Worm (Caenorhabditis elegans) whole organism, L1 larva: Measurements from ENCODE around the gene col-174.

Experiments used
- blmp-1 ChIP-seq: fragments of 150-350 bp; optimal IDR thresholded peaks from 2 replicates; lab custom pipeline; 2014; ENCODE audit warnings: missing biosample characterization, missing genetic modification characterization
- egl-27 ChIP-seq, 2 experiments: fragments of 150-350 bp in 1 of 2; sonication (generic microtip); optimal IDR thresholded peaks; 3 replicates each; lab custom pipeline; 2017 to 2018; ENCODE audit warnings: missing biosample characterization in 2 of 2, missing genetic modification characterization in 2 of 2, missing genetic modification reagents in 2 of 2
- elt-2 ChIP-seq: sonication (generic microtip); optimal IDR thresholded peaks from 2 replicates; lab custom pipeline; 2016; ENCODE audit warnings: missing genetic modification characterization, mild to moderate bottlenecking, inconsistent platforms, missing compliant biosample characterization, missing genetic modification reagents
- hpl-2 ChIP-seq: fragments of 150-350 bp; optimal IDR thresholded peaks from 2 replicates; lab custom pipeline; 2014; ENCODE audit warnings: missing biosample characterization, missing genetic modification reagents, missing genetic modification characterization
- nhr-11 ChIP-seq: fragments of 150-350 bp; optimal IDR thresholded peaks from 2 replicates; lab custom pipeline; 2014; ENCODE audit warnings: missing biosample characterization, missing genetic modification characterization

DNA sequence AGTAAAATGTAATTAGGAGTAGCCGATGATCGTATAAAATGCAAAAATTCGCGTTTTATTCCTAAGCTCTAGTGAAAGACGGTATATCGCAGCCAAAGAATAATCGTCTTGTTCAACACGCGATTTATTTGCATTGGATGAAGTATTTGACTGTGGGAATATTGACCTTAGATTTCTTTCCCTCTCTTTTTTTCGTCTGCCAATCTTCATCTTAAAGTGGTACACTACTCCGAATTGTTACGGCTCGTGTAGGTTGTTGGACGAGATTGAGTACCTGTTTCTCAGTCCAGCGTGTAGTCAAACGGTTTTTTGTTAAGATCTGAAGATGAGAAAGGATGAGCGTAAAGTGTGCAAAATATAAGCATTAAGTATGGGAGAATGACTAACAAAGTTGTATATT lies 40.1 kb upstream of the col-174 start, which contains the start of gene lgc-11:
- TF ChIP-seq blmp-1 (no peak), elt-2 (tag; lab: Kevin White, UChicago) (no peak), nhr-11 (tag; lab: Kevin White, UChicago) (no peak), hpl-2 (GFP tag; lab: Kevin White, UChicago) (no peak), egl-27 (tag; optimal IDR thresholded peaks at IDR 0.05; lab: Kevin White, UChicago) (no peak)
